Worm (Caenorhabditis elegans) whole organism, L2 larva: ENCODE results near the gene H03G16.7.

ENCODE experiments used
- ZK546.5 ChIP-seq: sonication (generic microtip); optimal IDR thresholded peaks from 2 replicates; lab custom pipeline; 2017; ENCODE audit warnings: missing biosample characterization, missing genetic modification characterization
- aly-2 ChIP-seq: fragments of 150-350 bp; optimal IDR thresholded peaks from 2 replicates; lab custom pipeline; 2014; ENCODE audit warnings: missing biosample characterization, missing genetic modification characterization
- ama-1 ChIP-seq: fragments of 150-350 bp; optimal IDR thresholded peaks from 2 replicates; lab custom pipeline; 2018; ENCODE audit warnings: inconsistent platforms
- egl-27 ChIP-seq: sonication (generic microtip); optimal IDR thresholded peaks from 3 replicates; lab custom pipeline; 2017; ENCODE audit warnings: missing biosample characterization, missing genetic modification reagents, missing genetic modification characterization
- mdl-1 ChIP-seq, 2 experiments: fragments of 150-350 bp in 1 of 2; sonication (generic microtip) in 1 of 2; optimal IDR thresholded peaks; 2 replicates each; lab custom pipeline; 2017; ENCODE audit warnings: missing biosample characterization in 2 of 2, missing genetic modification characterization in 2 of 2
- nhr-10 ChIP-seq: sonication (generic microtip); optimal IDR thresholded peaks from 2 replicates; lab custom pipeline; 2017; ENCODE audit warnings: missing biosample characterization, missing genetic modification characterization
- nhr-12 ChIP-seq: fragments of 150-350 bp; optimal IDR thresholded peaks from 2 replicates; lab custom pipeline; 2014; ENCODE audit warnings: missing biosample characterization, missing genetic modification characterization
- sem-4 ChIP-seq: fragments of 150-350 bp; optimal IDR thresholded peaks from 2 replicates; lab custom pipeline; 2014; ENCODE audit warnings: missing biosample characterization, missing genetic modification reagents, missing genetic modification characterization
- skn-1 ChIP-seq: sonication (generic microtip); optimal IDR thresholded peaks from 2 replicates; lab custom pipeline; 2017; ENCODE audit warnings: missing biosample characterization, missing genetic modification characterization
- snpc-4 ChIP-seq: fragments of 150-350 bp; optimal IDR thresholded peaks from 2 replicates; lab custom pipeline; 2014; ENCODE audit warnings: missing biosample characterization, missing genetic modification characterization
- unc-39 ChIP-seq: fragments of 150-350 bp; optimal IDR thresholded peaks from 2 replicates; lab custom pipeline; 2014; ENCODE audit warnings: missing biosample characterization, missing genetic modification characterization
- unc-55 ChIP-seq: fragments of 150-350 bp; sonication (generic microtip); optimal IDR thresholded peaks from 3 replicates; lab custom pipeline; 2014; ENCODE audit warnings: missing biosample characterization, missing genetic modification reagents, missing genetic modification characterization
- ztf-11 ChIP-seq: sonication (generic microtip); optimal IDR thresholded peaks from 2 replicates; lab custom pipeline; 2017; ENCODE audit warnings: missing biosample characterization, missing genetic modification characterization
- ztf-4 ChIP-seq: fragments of 150-350 bp; optimal IDR thresholded peaks from 2 replicates; lab custom pipeline; 2014; ENCODE audit warnings: missing biosample characterization, missing genetic modification characterization

DNA sequence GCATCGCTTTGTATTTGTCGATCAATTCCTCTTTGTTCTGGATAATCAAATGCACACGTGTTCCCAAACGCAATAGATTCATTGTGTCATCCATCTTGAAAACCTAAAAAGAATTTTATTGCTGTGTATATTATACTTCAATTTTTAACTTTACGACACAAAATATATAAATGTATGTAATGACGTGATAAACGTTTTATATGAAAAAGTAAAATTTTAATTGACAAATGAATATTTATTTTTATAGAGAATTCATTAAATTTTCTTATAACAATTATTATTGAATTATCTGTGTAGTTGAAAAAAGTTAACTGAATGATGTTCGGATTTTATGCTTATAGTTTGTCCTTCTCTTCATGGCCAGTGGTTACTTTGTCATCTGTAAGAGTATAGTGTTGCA, at the start of gene H03G16.7:
- TF ChIP-seq mdl-1 (tag; optimal IDR thresholded peaks at IDR 0.05; lab: Kevin White, UChicago) (no peak), sem-4 (tag; lab: Kevin White, UChicago) (no peak), snpc-4 (no peak), skn-1 (no peak), aly-2 (tag; lab: Kevin White, UChicago) (no peak), ztf-4 (tag; lab: Kevin White, UChicago) (no peak), unc-55 (no peak), unc-39 (tag; lab: Kevin White, UChicago) (no peak), nhr-10 (tag; lab: Kevin White, UChicago) (no peak), ZK546.5 (tag; lab: Kevin White, UChicago) (no peak), ztf-11 (tag; lab: Kevin White, UChicago) (no peak), ama-1 (lab: Kevin White, UChicago) (no peak), nhr-12 (tag; lab: Kevin White, UChicago) (no peak), egl-27 (tag; lab: Kevin White, UChicago) (no peak)
